Fruit fly (Drosophila melanogaster): ENCODE results near the gene Cds.

The Cds gene

dm6 chr3L:8180464-8181137 lies 53.0 kb downstream of the Cds start, which contains the start of the genes mthl7 and Uxs (continued):
- TF ChIP-seq Nf-YA (GFP tag; IDR thresholded peaks at IDR 0.05) (no peak), ssp (GFP tag; IDR thresholded peaks at IDR 0.05) (no peak), Sox100B (GFP tag; optimal IDR thresholded peaks at IDR 0.05) (no peak), Nf-YC (tag; optimal IDR thresholded peaks at IDR 0.05) (no peak), lov (optimal IDR thresholded peaks at IDR 0.05) (no peak), lov (GFP tag; IDR thresholded peaks at IDR 0.05) (no peak), C15 (GFP tag; IDR thresholded peaks at IDR 0.05) (no peak), hbn (GFP tag; IDR thresholded peaks at IDR 0.05; ENCODE audit: partially characterized antibody) (peak; percentile 29; the same call in 1 of the 2 replicates), D19B (GFP tag; optimal IDR thresholded peaks at IDR 0.05) (no peak), Hsf (GFP tag; optimal IDR thresholded peaks at IDR 0.05) (no peak), CG3847 (GFP tag; IDR thresholded peaks at IDR 0.05) (no peak), Lpt (GFP tag; optimal IDR thresholded peaks at IDR 0.05) (no peak), CG1603 (tag; optimal IDR thresholded peaks at IDR 0.05) (peak; percentile 47), CG4820 (GFP tag; optimal IDR thresholded peaks at IDR 0.05) (no peak), CG4617 (GFP tag; optimal IDR thresholded peaks at IDR 0.05; ENCODE audit: borderline replicate concordance) (no peak), grau (tag; optimal IDR thresholded peaks at IDR 0.05) (peak; percentile 15), Deaf1 (tag; optimal IDR thresholded peaks at IDR 0.05) (no peak), CG9609 (GFP tag; optimal IDR thresholded peaks at IDR 0.05) (no peak), ara (GFP tag; IDR thresholded peaks at IDR 0.05) (no peak), CG15269 (tag; optimal IDR thresholded peaks at IDR 0.05) (no peak), bsh (GFP tag; optimal IDR thresholded peaks at IDR 0.05) (no peak), CG4854 (GFP tag; optimal IDR thresholded peaks at IDR 0.05) (no peak), phol (tag; optimal IDR thresholded peaks at IDR 0.05) (no peak), CG4707 (GFP tag; optimal IDR thresholded peaks at IDR 0.05) (no peak), ato (GFP tag; IDR thresholded peaks at IDR 0.05; ENCODE audit: partially characterized antibody) (no peak), CG15514 (GFP tag; optimal IDR thresholded peaks at IDR 0.05) (peak; percentile 45), CG42726 (GFP tag; IDR thresholded peaks at IDR 0.05; ENCODE audit: partially characterized antibody) (peak; percentile 36; the same call in 1 of the 2 replicates), tup (GFP tag; optimal IDR thresholded peaks at IDR 0.05) (no peak), sc (optimal IDR thresholded peaks at IDR 0.05) (no peak), sc (GFP tag; optimal IDR thresholded peaks at IDR 0.05) (no peak), CG13624 (GFP tag; optimal IDR thresholded peaks at IDR 0.05) (no peak), cato (GFP tag; optimal IDR thresholded peaks at IDR 0.05; ENCODE audit: borderline replicate concordance) (no peak), dimm (GFP tag; IDR thresholded peaks at IDR 0.05) (no peak), Elba2 (GFP tag; optimal IDR thresholded peaks at IDR 0.05) (no peak), CG11456 (GFP tag; IDR thresholded peaks at IDR 0.05) (no peak), Ada2b (GFP tag; IDR thresholded peaks at IDR 0.05) (no peak), Six4 (GFP tag; optimal IDR thresholded peaks at IDR 0.05) (no peak), Meics (GFP tag; optimal IDR thresholded peaks at IDR 0.05) (no peak), Usf (GFP tag; optimal IDR thresholded peaks at IDR 0.05) (no peak), ase (GFP tag; IDR thresholded peaks at IDR 0.05) (no peak), E2f1 (GFP tag; IDR thresholded peaks at IDR 0.05) (no peak), ken (GFP tag; IDR thresholded peaks at IDR 0.05) (no peak), Pdp1 (GFP tag; optimal IDR thresholded peaks at IDR 0.05) (peak in 1 of 2 experiments; percentile 34), CG34224 (GFP tag; IDR thresholded peaks at IDR 0.05; ENCODE audit: partially characterized antibody) (peak; percentile 45; the same call in 2 of the 3 replicates), CG1792 (GFP tag; optimal IDR thresholded peaks at IDR 0.05) (no peak), CG3407 (GFP tag; optimal IDR thresholded peaks at IDR 0.05) (no peak), chif (GFP tag; optimal IDR thresholded peaks at IDR 0.05) (no peak), CG12236 (GFP tag; optimal IDR thresholded peaks at IDR 0.05) (no peak), inv (GFP tag; IDR thresholded peaks at IDR 0.05; ENCODE audit: partially characterized antibody) (no peak), fd96Cb (tag; optimal IDR thresholded peaks at IDR 0.05) (no peak)
